Worm (Caenorhabditis elegans) whole organism, L2 larva: ENCODE results near the gene C54F6.20.

Experiments
- C34F6.9 ChIP-seq: fragments of 150-350 bp; optimal IDR thresholded peaks from 2 replicates; lab custom pipeline; 2014; ENCODE audit warnings: missing biosample characterization, missing genetic modification characterization
- F13H6.1 ChIP-seq: sonication (generic microtip); optimal IDR thresholded peaks from 2 replicates; lab custom pipeline; 2016; ENCODE audit warnings: missing genetic modification characterization, missing compliant biosample characterization
- R02D3.7 ChIP-seq: fragments of 150-350 bp; optimal IDR thresholded peaks from 2 replicates; lab custom pipeline; 2014; ENCODE audit warnings: missing biosample characterization, missing genetic modification characterization
- Y55F3AM.14 ChIP-seq: fragments of 200-800 bp; sonication (Bioruptor generic); optimal IDR thresholded peaks from 2 replicates; lab custom pipeline; 2018; ENCODE audit warnings: mild to moderate bottlenecking, missing genetic modification characterization, missing compliant biosample characterization
- alr-1 ChIP-seq: fragments of 150-350 bp; optimal IDR thresholded peaks from 2 replicates; lab custom pipeline; 2014; ENCODE audit warnings: missing biosample characterization, missing genetic modification characterization
- ama-1 ChIP-seq: fragments of 150-350 bp; optimal IDR thresholded peaks from 2 replicates; lab custom pipeline; 2018; ENCODE audit warnings: inconsistent platforms
- blmp-1 ChIP-seq: sonication (generic microtip); optimal IDR thresholded peaks from 2 replicates; lab custom pipeline; 2017; ENCODE audit warnings: missing genetic modification characterization, mild to moderate bottlenecking, missing compliant biosample characterization, antibody characterized with exemption, moderate library complexity; ENCODE audit not compliant: insufficient read depth
- dmd-4 ChIP-seq: sonication (generic microtip); optimal IDR thresholded peaks from 2 replicates; lab custom pipeline; 2017; ENCODE audit warnings: missing biosample characterization, missing genetic modification characterization
- egl-27 ChIP-seq: sonication (generic microtip); optimal IDR thresholded peaks from 3 replicates; lab custom pipeline; 2017; ENCODE audit warnings: missing biosample characterization, missing genetic modification reagents, missing genetic modification characterization
- elt-1 ChIP-seq: fragments of 150-350 bp; optimal IDR thresholded peaks from 2 replicates; lab custom pipeline; 2014; ENCODE audit warnings: missing biosample characterization, missing genetic modification characterization
- lin-13 ChIP-seq: fragments of 150-350 bp; optimal IDR thresholded peaks from 2 replicates; lab custom pipeline; 2014; ENCODE audit warnings: missing biosample characterization, missing genetic modification reagents, missing genetic modification characterization
- lin-39 ChIP-seq: fragments of 150-350 bp; optimal IDR thresholded peaks from 2 replicates; lab custom pipeline; 2014; ENCODE audit warnings: missing biosample characterization, missing genetic modification reagents, missing genetic modification characterization
- lsy-2 ChIP-seq, 2 experiments: fragments of 150-350 bp in 1 of 2; sonication (generic microtip) in 1 of 2; optimal IDR thresholded peaks; 2 replicates each; lab custom pipeline; 2014 to 2017; ENCODE audit warnings: missing biosample characterization in 2 of 2, missing genetic modification characterization in 2 of 2
- mdl-1 ChIP-seq, 2 experiments: fragments of 150-350 bp in 1 of 2; sonication (generic microtip) in 1 of 2; optimal IDR thresholded peaks; 2 replicates each; lab custom pipeline; 2017; ENCODE audit warnings: missing biosample characterization in 2 of 2, missing genetic modification characterization in 2 of 2
- nhr-10 ChIP-seq: sonication (generic microtip); optimal IDR thresholded peaks from 2 replicates; lab custom pipeline; 2017; ENCODE audit warnings: missing biosample characterization, missing genetic modification characterization
- nhr-11 ChIP-seq: fragments of 150-350 bp; optimal IDR thresholded peaks from 2 replicates; lab custom pipeline; 2014; ENCODE audit warnings: missing biosample characterization, missing genetic modification characterization
- nhr-129 ChIP-seq: fragments of 150-350 bp; optimal IDR thresholded peaks from 2 replicates; lab custom pipeline; 2014; ENCODE audit warnings: missing biosample characterization, missing genetic modification characterization
- nhr-237 ChIP-seq: fragments of 150-350 bp; optimal IDR thresholded peaks from 2 replicates; lab custom pipeline; 2014; ENCODE audit warnings: missing biosample characterization, missing genetic modification characterization
- nhr-25 ChIP-seq: fragments of 150-350 bp; sonication (generic microtip); optimal IDR thresholded peaks from 3 replicates; lab custom pipeline; 2014; ENCODE audit warnings: missing biosample characterization, missing genetic modification characterization
- nhr-77 ChIP-seq: fragments of 150-350 bp; optimal IDR thresholded peaks from 2 replicates; lab custom pipeline; 2014; ENCODE audit warnings: missing biosample characterization, missing genetic modification characterization
- peb-1 ChIP-seq: fragments of 150-350 bp; optimal IDR thresholded peaks from 2 replicates; lab custom pipeline; 2014; ENCODE audit warnings: missing biosample characterization, missing genetic modification characterization
- sem-4 ChIP-seq: fragments of 150-350 bp; optimal IDR thresholded peaks from 2 replicates; lab custom pipeline; 2014; ENCODE audit warnings: missing biosample characterization, missing genetic modification reagents, missing genetic modification characterization
- skn-1 ChIP-seq: sonication (generic microtip); optimal IDR thresholded peaks from 2 replicates; lab custom pipeline; 2017; ENCODE audit warnings: missing biosample characterization, missing genetic modification characterization
- sma-3 ChIP-seq: sonication (generic microtip); optimal IDR thresholded peaks from 2 replicates; lab custom pipeline; 2016; ENCODE audit warnings: missing genetic modification reagents, missing genetic modification characterization, missing compliant biosample characterization
- sma-9 ChIP-seq, 2 experiments: fragments of 150-350 bp in 1 of 2; sonication (generic microtip) in 1 of 2; optimal IDR thresholded peaks; 2 replicates each; lab custom pipeline; 2014 to 2016; ENCODE audit warnings: missing genetic modification characterization in 2 of 2, mild to moderate bottlenecking in 1 of 2, missing biosample characterization in 1 of 2, missing compliant biosample characterization in 1 of 2, missing genetic modification reagents in 1 of 2, moderate library complexity in 1 of 2
- snpc-4 ChIP-seq: fragments of 150-350 bp; optimal IDR thresholded peaks from 2 replicates; lab custom pipeline; 2014; ENCODE audit warnings: missing biosample characterization, missing genetic modification characterization
- unc-39 ChIP-seq: fragments of 150-350 bp; optimal IDR thresholded peaks from 2 replicates; lab custom pipeline; 2014; ENCODE audit warnings: missing biosample characterization, missing genetic modification characterization
- unc-55 ChIP-seq: fragments of 150-350 bp; sonication (generic microtip); optimal IDR thresholded peaks from 3 replicates; lab custom pipeline; 2014; ENCODE audit warnings: missing biosample characterization, missing genetic modification reagents, missing genetic modification characterization
- unc-62 ChIP-seq: fragments of 150-350 bp; optimal IDR thresholded peaks from 2 replicates; lab custom pipeline; 2014; ENCODE audit warnings: missing biosample characterization, missing genetic modification reagents, missing genetic modification characterization
- zag-1 ChIP-seq: fragments of 150-350 bp; optimal IDR thresholded peaks from 2 replicates; lab custom pipeline; 2014; ENCODE audit warnings: missing biosample characterization, missing genetic modification characterization
- ztf-11 ChIP-seq: sonication (generic microtip); optimal IDR thresholded peaks from 2 replicates; lab custom pipeline; 2017; ENCODE audit warnings: missing biosample characterization, missing genetic modification characterization
- ztf-4 ChIP-seq: fragments of 150-350 bp; optimal IDR thresholded peaks from 2 replicates; lab custom pipeline; 2014; ENCODE audit warnings: missing biosample characterization, missing genetic modification characterization

Gene C54F6.20

DNA sequence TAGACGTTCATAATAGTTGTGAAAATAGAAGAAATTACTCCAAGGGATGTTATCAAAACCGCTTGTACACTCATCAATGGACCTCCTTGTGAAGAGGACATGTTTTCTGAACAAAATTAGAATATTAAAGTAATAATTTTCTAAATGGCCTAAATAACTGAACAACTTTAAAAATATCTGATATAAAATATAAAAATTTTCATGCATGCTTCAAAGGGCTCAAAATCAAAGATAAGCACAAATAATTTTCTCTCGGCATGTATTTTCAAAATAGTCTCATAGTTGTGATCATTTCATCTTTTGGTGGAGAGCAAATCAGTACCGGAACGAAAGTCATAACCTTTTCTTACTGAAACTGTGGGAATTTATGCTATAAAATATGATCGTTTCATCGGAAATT lies 39.5 kb upstream of the C54F6.20 start, which contains the start of gene srbc-8:
TSS of gene srbc-8 (minus strand) at position 101 of the 400 bp plus-strand sequence.
- TF ChIP-seq zag-1 (tag; lab: Kevin White, UChicago), result no peak
- no peak for TF ChIP-seq lin-39 (tag; lab: Kevin White, UChicago)
- no peak for TF ChIP-seq blmp-1 (tag; lab: Kevin White, UChicago)
- no peak for TF ChIP-seq mdl-1 (tag; optimal IDR thresholded peaks at IDR 0.05; lab: Kevin White, UChicago)
- TF ChIP-seq R02D3.7 (tag; lab: Kevin White, UChicago), result no peak
- no peak for TF ChIP-seq sma-3 (GFP tag; lab: Kevin White, UChicago)
- no peak for TF ChIP-seq alr-1
- TF ChIP-seq lsy-2 (tag; optimal IDR thresholded peaks at IDR 0.05; lab: Kevin White, UChicago), result no peak
- TF ChIP-seq Y55F3AM.14 (GFP tag; lab: Kevin White, UChicago), result no peak
- TF ChIP-seq C34F6.9 (tag; lab: Kevin White, UChicago), result no peak
- TF ChIP-seq nhr-237 (tag; lab: Kevin White, UChicago), result no peak
- TF ChIP-seq ama-1 (lab: Kevin White, UChicago), result no peak
- TF ChIP-seq sem-4 (tag; lab: Kevin White, UChicago), result no peak
- TF ChIP-seq elt-1 (tag; lab: Kevin White, UChicago), result no peak
- TF ChIP-seq unc-55, result no peak
- no peak for TF ChIP-seq sma-9 (GFP tag; optimal IDR thresholded peaks at IDR 0.05; lab: Kevin White, UChicago)
- no peak for TF ChIP-seq sma-9 (tag; optimal IDR thresholded peaks at IDR 0.05; lab: Kevin White, UChicago)
- no peak for TF ChIP-seq lin-13 (GFP tag; lab: Kevin White, UChicago)

DNA sequence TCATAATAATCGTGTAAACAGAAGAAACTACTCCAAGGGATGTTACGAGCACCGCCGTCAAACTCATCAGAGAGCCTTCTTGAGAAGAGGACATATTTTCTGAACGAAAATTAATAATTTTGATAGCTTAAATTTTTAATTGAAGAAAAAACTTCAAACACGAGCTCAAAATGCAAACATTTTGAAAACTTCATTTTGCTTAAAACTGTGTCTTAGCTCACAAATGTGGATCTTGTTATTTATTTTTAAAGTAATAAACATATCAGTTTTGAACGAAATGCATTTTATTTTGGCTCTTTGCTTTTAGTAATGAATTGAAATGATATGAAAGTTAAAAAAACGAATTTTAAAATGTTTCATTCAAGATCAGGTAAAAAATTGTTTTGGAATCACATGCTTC lies 37.0 kb upstream of the C54F6.20 start, which contains the start of gene srbc-7:
TSS of gene srbc-7 (minus strand) at position 101 of the 400 bp plus-strand sequence.
- TF ChIP-seq F13H6.1 (tag; lab: Kevin White, UChicago), result no peak
- TF ChIP-seq lsy-2 (tag; optimal IDR thresholded peaks at IDR 0.05; lab: Kevin White, UChicago), result no peak
- TF ChIP-seq sma-3 (GFP tag; lab: Kevin White, UChicago), result no peak

DNA sequence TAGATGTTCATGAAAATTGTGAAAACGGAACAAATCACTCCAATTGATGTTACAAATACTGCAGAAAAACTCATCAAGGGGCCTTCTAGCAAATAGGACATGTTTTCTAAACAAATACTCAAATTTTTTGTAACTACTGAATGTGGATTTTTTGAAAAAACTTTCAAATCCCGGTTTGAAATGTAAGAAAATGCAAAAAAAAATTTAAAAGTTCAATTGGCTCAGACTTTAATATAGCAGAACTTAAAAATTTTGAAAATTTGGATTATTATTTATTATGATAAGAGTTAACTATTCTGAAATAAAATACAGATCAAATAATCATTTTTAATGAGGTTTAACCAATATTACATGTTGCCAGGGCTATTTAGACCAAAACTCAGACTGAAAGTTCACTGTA lies 34.2 kb upstream of the C54F6.20 start, which contains the start of gene srbc-9:
TSS of gene srbc-9 (minus strand) at position 101 of the 400 bp plus-strand sequence.
- no peak for TF ChIP-seq unc-62
- TF ChIP-seq, all 48 proteins: peak for 0

ce11 chrV:7492924-7493323 lies 31.6 kb upstream of the C54F6.20 start, which contains the start of gene srbc-10:
srbc-10 (minus strand) TSS chrV:7493024.
- no peak for TF ChIP-seq nhr-237 (tag; lab: Kevin White, UChicago)

DNA sequence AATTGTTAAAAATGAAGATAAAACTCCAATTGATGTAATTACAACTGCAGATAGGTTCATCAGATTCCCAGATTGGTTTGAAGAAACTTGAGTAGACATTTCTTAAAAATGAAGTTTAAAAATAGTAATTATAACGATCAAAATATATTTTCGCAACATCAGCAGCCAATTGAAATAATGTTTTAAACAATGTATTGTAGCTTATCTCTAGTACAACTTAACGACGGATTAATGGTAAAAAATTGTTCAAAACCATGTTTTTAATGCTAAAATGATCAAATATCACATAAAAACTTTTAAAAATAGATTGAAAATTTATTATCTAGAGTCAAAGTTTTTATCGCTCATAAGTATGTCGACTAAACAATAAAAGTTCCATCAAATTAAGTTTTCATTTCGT lies 29.4 kb upstream of the C54F6.20 start, which contains the start of gene srbc-11:
TSS of gene srbc-11 (minus strand) at position 101 of the 400 bp plus-strand sequence.
- TF ChIP-seq nhr-10 (tag; lab: Kevin White, UChicago) (no peak), unc-55 (no peak), sma-3 (GFP tag; lab: Kevin White, UChicago) (no peak), skn-1 (tag; lab: Kevin White, UChicago) (no peak), nhr-25 (tag; lab: Kevin White, UChicago) (no peak), nhr-129 (tag; lab: Kevin White, UChicago) (no peak), lsy-2 (tag; optimal IDR thresholded peaks at IDR 0.05; lab: Kevin White, UChicago) (no peak), dmd-4 (tag; lab: Kevin White, UChicago) (no peak), mdl-1 (tag; optimal IDR thresholded peaks at IDR 0.05; lab: Kevin White, UChicago) (no peak), ztf-4 (tag; lab: Kevin White, UChicago) (no peak), blmp-1 (tag; lab: Kevin White, UChicago) (no peak), peb-1 (tag; lab: Kevin White, UChicago) (no peak), lin-13 (GFP tag; lab: Kevin White, UChicago) (no peak), snpc-4 (tag; lab: Kevin White, UChicago) (no peak), egl-27 (tag; lab: Kevin White, UChicago) (no peak)
- TF ChIP-seq, all 48 proteins: peak for 0

DNA sequence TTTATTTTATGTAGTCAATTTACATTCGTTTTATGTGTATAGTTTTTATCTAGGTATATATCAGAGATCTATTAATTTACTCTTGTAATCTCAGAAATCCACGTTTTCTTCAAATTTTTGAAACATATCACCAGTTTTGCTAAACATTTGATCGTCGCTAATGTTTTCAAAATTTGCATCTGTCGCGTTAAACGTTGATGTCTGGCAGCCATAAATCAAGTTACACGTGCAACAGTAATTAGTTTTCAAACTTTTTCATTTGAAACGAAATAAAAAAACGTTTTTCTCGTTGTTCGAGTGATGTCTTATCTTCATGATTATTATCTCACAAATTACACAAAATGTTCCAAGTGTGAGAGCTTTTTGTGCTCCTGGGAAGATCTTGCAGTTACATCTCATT lies 27.1 kb upstream of the C54F6.20 start, which contains the start of gene srh-79:
TSS of gene srh-79 (plus strand) at position 301 of the 400 bp plus-strand sequence.
- no peak for TF ChIP-seq nhr-77 (tag; lab: Kevin White, UChicago)
- no peak for TF ChIP-seq unc-39
- no peak for TF ChIP-seq ztf-11 (tag; lab: Kevin White, UChicago)
- TF ChIP-seq skn-1 (tag; lab: Kevin White, UChicago), result no peak
- no peak for TF ChIP-seq sma-3 (GFP tag; lab: Kevin White, UChicago)
- TF ChIP-seq unc-55, result no peak
- no peak for TF ChIP-seq elt-1 (tag; lab: Kevin White, UChicago)
- TF ChIP-seq R02D3.7 (tag; lab: Kevin White, UChicago), result no peak
- no peak for TF ChIP-seq nhr-11 (tag; lab: Kevin White, UChicago)
- no peak for TF ChIP-seq nhr-25 (tag; lab: Kevin White, UChicago)
- TF ChIP-seq, all 48 proteins: peak for 0
